Fruit fly (Drosophila melanogaster) whole organism, embryonic: ENCODE measurements around the gene CG16826.
A peak's percentile ranks its signal among the peaks of the same experiment; 100 is the strongest.

Source experiments
- Bdp1 ChIP-seq: fragments of 200-800 bp; sonication (Bioruptor generic); optimal IDR thresholded peaks from 3 replicates; lab custom pipeline; 2016; ENCODE audit warnings: missing biosample characterization, missing genetic modification characterization
- CG10267 ChIP-seq: fragments of 200-800 bp; sonication (Bioruptor generic); optimal IDR thresholded peaks from 2 replicates; lab custom pipeline; 2018; ENCODE audit warnings: missing biosample characterization, mild to moderate bottlenecking, missing genetic modification characterization, moderate library complexity
- CG12942 ChIP-seq: fragments of 200-800 bp; sonication (Bioruptor generic); optimal IDR thresholded peaks from 3 replicates; lab custom pipeline; 2016; ENCODE audit warnings: missing biosample characterization, missing genetic modification characterization
- CG15269 ChIP-seq: fragments of 200-800 bp; sonication (Bioruptor generic); optimal IDR thresholded peaks from 2 replicates; lab custom pipeline; 2018; ENCODE audit warnings: missing biosample characterization, mild to moderate bottlenecking, missing genetic modification characterization, moderate library complexity
- CG15514 ChIP-seq: fragments of 200-800 bp; sonication (Bioruptor generic); optimal IDR thresholded peaks from 3 replicates; lab custom pipeline; 2017; ENCODE audit warnings: missing biosample characterization, missing genetic modification characterization, mild to moderate bottlenecking, moderate library complexity, missing genetic modification reagents
- CG1602 ChIP-seq: fragments of 200-800 bp; sonication (Bioruptor generic); optimal IDR thresholded peaks from 3 replicates; lab custom pipeline; 2016; ENCODE audit warnings: missing biosample characterization, missing genetic modification characterization
- CG17568 ChIP-seq: fragments of 200-800 bp; sonication (Bioruptor generic); optimal IDR thresholded peaks from 2 replicates; lab custom pipeline; 2018; ENCODE audit warnings: missing biosample characterization, mild to moderate bottlenecking, missing genetic modification characterization, moderate library complexity
- CG2678 ChIP-seq: fragments of 200-800 bp; sonication (Bioruptor generic); optimal IDR thresholded peaks from 3 replicates; lab custom pipeline; 2019; ENCODE audit warnings: missing biosample characterization, mild to moderate bottlenecking, missing genetic modification characterization, moderate library complexity
- CG3838 ChIP-seq: fragments of 200-800 bp; sonication (Bioruptor generic); optimal IDR thresholded peaks from 3 replicates; lab custom pipeline; 2016; ENCODE audit warnings: missing biosample characterization, missing genetic modification characterization
- CG4617 ChIP-seq: fragments of 200-800 bp; sonication (Bioruptor generic); optimal IDR thresholded peaks from 3 replicates; lab custom pipeline; 2016; ENCODE audit warnings: missing biosample characterization, missing genetic modification characterization, borderline replicate concordance
- CG4730 ChIP-seq: fragments of 200-800 bp; sonication (Bioruptor generic); IDR thresholded peaks from 2 replicates; pipeline ENCODE4 v1.3.6; 2022; ENCODE audit warnings: missing biosample characterization, missing genetic modification characterization
- CG6254 ChIP-seq: fragments of 200-800 bp; sonication (Bioruptor generic); optimal IDR thresholded peaks from 3 replicates; lab custom pipeline; 2017; ENCODE audit warnings: mild to moderate bottlenecking, missing biosample characterization, missing genetic modification reagents, missing genetic modification characterization
- CG6689 ChIP-seq: fragments of 200-800 bp; sonication (Bioruptor generic); IDR thresholded peaks from 2 replicates; pipeline ENCODE4 v1.3.6; 2022; ENCODE audit warnings: missing biosample characterization, missing genetic modification characterization
- CG7271 ChIP-seq: fragments of 200-800 bp; sonication (Bioruptor generic); optimal IDR thresholded peaks from 2 replicates; lab custom pipeline; 2018; ENCODE audit warnings: missing biosample characterization, mild to moderate bottlenecking, missing genetic modification characterization, moderate library complexity
- CG9437 ChIP-seq: fragments of 200-800 bp; sonication (Bioruptor generic); optimal IDR thresholded peaks from 2 replicates; lab custom pipeline; 2018; ENCODE audit warnings: missing biosample characterization, mild to moderate bottlenecking, missing genetic modification characterization
- CG9817 ChIP-seq: fragments of 200-800 bp; sonication (Bioruptor generic); optimal IDR thresholded peaks from 2 replicates; lab custom pipeline; 2018; ENCODE audit warnings: missing biosample characterization, mild to moderate bottlenecking, missing genetic modification characterization, moderate library complexity
- Doc3 ChIP-seq: fragments of 200-800 bp; sonication (Bioruptor generic); IDR thresholded peaks from 3 replicates; pipeline ENCODE4 v1.3.6; 2022; ENCODE audit warnings: missing biosample characterization, missing genetic modification characterization; ENCODE audit not compliant: partially characterized antibody
- E2f1 ChIP-seq: fragments of 200-800 bp; sonication (Bioruptor generic); IDR thresholded peaks from 2 replicates; pipeline ENCODE4 v1.3.6; 2022; ENCODE audit warnings: missing biosample characterization, missing genetic modification characterization
- HLHmδ ChIP-seq: fragments of 200-800 bp; sonication (Bioruptor generic); optimal IDR thresholded peaks from 2 replicates; lab custom pipeline; 2018; ENCODE audit warnings: missing biosample characterization, mild to moderate bottlenecking, missing genetic modification characterization, moderate library complexity
- NfI ChIP-seq: fragments of 200-800 bp; sonication (Bioruptor generic); optimal IDR thresholded peaks from 3 replicates; lab custom pipeline; 2018; ENCODE audit warnings: missing biosample characterization, mild to moderate bottlenecking, missing genetic modification characterization, moderate library complexity
- aop ChIP-seq: fragments of 200-800 bp; sonication (Bioruptor generic); IDR thresholded peaks from 2 replicates; pipeline ENCODE4 v1.3.6; 2022; ENCODE audit warnings: missing biosample characterization, missing genetic modification characterization
- ap ChIP-seq: fragments of 200-800 bp; sonication (Bioruptor generic); IDR thresholded peaks from 2 replicates; pipeline ENCODE4 v1.3.6; 2022; ENCODE audit warnings: missing biosample characterization, missing genetic modification characterization
- bab2 ChIP-seq: fragments of 200-800 bp; sonication (Bioruptor generic); optimal IDR thresholded peaks from 2 replicates; lab custom pipeline; 2016; ENCODE audit warnings: missing biosample characterization, missing genetic modification characterization
- bcd ChIP-seq: fragments of 200-800 bp; sonication (Bioruptor generic); optimal IDR thresholded peaks from 2 replicates; lab custom pipeline; 2017; ENCODE audit warnings: missing biosample characterization, mild to moderate bottlenecking, missing genetic modification characterization
- br ChIP-seq: fragments of >200 bp; optimal IDR thresholded peaks from 2 replicates; lab custom pipeline; 2017
- chinmo ChIP-seq: fragments of 200-800 bp; sonication (Bioruptor generic); IDR thresholded peaks from 4 replicates; pipeline ENCODE4 v1.3.6; 2022; ENCODE audit warnings: missing biosample characterization, missing genetic modification characterization; ENCODE audit not compliant: partially characterized antibody
- croc ChIP-seq: fragments of 200-800 bp; sonication (Bioruptor generic); conservative IDR thresholded peaks from 3 replicates; pipeline ENCODE4 v1.3.6; 2022; ENCODE audit warnings: missing biosample characterization, missing genetic modification characterization
- crp ChIP-seq, 2 experiments: fragments of 200-800 bp; sonication (Bioruptor generic); optimal IDR thresholded peaks; 2 replicates in 1 of 2; 3 replicates in 1 of 2; lab custom pipeline; 2017; ENCODE audit warnings: missing biosample characterization in 2 of 2, missing genetic modification characterization in 2 of 2, mild to moderate bottlenecking in 1 of 2, moderate library complexity in 1 of 2
- ewg ChIP-seq: fragments of 200-800 bp; sonication (Bioruptor generic); optimal IDR thresholded peaks from 3 replicates; lab custom pipeline; 2017; ENCODE audit warnings: mild to moderate bottlenecking, missing biosample characterization, missing genetic modification reagents, missing genetic modification characterization
- fu2 ChIP-seq: fragments of 200-800 bp; sonication (Bioruptor generic); optimal IDR thresholded peaks from 2 replicates; lab custom pipeline; 2016; ENCODE audit warnings: missing biosample characterization, missing genetic modification characterization
- gcm2 ChIP-seq: fragments of 200-800 bp; sonication (Bioruptor generic); optimal IDR thresholded peaks from 2 replicates; lab custom pipeline; 2016; ENCODE audit warnings: missing biosample characterization, missing genetic modification characterization
- her ChIP-seq: fragments of 200-800 bp; sonication (Bioruptor generic); optimal IDR thresholded peaks from 2 replicates; lab custom pipeline; 2016; ENCODE audit warnings: missing biosample characterization, missing genetic modification characterization
- kay ChIP-seq: fragments of 200-800 bp; sonication (Bioruptor generic); optimal IDR thresholded peaks from 2 replicates; lab custom pipeline; 2016; ENCODE audit warnings: missing biosample characterization, missing genetic modification characterization
- ken ChIP-seq: fragments of 200-800 bp; sonication (Bioruptor generic); IDR thresholded peaks from 3 replicates; pipeline ENCODE4 v1.3.6; 2022; ENCODE audit warnings: missing biosample characterization, missing genetic modification characterization
- luna ChIP-seq: fragments of 200-800 bp; sonication (Bioruptor generic); optimal IDR thresholded peaks from 2 replicates; lab custom pipeline; 2016; ENCODE audit warnings: missing biosample characterization, missing genetic modification characterization
- mam ChIP-seq: fragments of 200-800 bp; sonication (Bioruptor generic); optimal IDR thresholded peaks from 3 replicates; lab custom pipeline; 2016; ENCODE audit warnings: missing biosample characterization, missing genetic modification characterization
- mirr ChIP-seq: fragments of 200-800 bp; sonication (Bioruptor generic); optimal IDR thresholded peaks from 3 replicates; lab custom pipeline; 2018; ENCODE audit warnings: missing biosample characterization, mild to moderate bottlenecking, missing genetic modification characterization
- nom ChIP-seq: fragments of 200-800 bp; sonication (Bioruptor generic); optimal IDR thresholded peaks from 2 replicates; lab custom pipeline; 2017; ENCODE audit warnings: missing biosample characterization, missing genetic modification characterization, mild to moderate bottlenecking, moderate library complexity, missing genetic modification reagents
- pnt ChIP-seq: fragments of 200-800 bp; sonication (Bioruptor generic); optimal IDR thresholded peaks from 3 replicates; lab custom pipeline; 2016; ENCODE audit warnings: missing biosample characterization, missing genetic modification characterization
- rib ChIP-seq: fragments of 200-800 bp; sonication (Bioruptor generic); IDR thresholded peaks from 2 replicates; pipeline ENCODE4 v1.3.6; 2022; ENCODE audit warnings: missing biosample characterization, missing genetic modification characterization
- run ChIP-seq: fragments of 200-800 bp; sonication (Bioruptor generic); optimal IDR thresholded peaks from 3 replicates; lab custom pipeline; 2018; ENCODE audit warnings: missing biosample characterization, mild to moderate bottlenecking, missing genetic modification characterization
- salm ChIP-seq: fragments of 200-800 bp; sonication (Bioruptor generic); optimal IDR thresholded peaks from 2 replicates; lab custom pipeline; 2018; ENCODE audit warnings: missing biosample characterization, mild to moderate bottlenecking, missing genetic modification characterization
- sc ChIP-seq, 3 experiments: fragments of >200 bp in 2 of 3; fragments of 200-800 bp in 1 of 3; sonication (Bioruptor generic) in 1 of 3; optimal IDR thresholded peaks; 2 replicates in 2 of 3; 3 replicates in 1 of 3; lab custom pipeline; 2017; ENCODE audit warnings: mild to moderate bottlenecking in 1 of 3, missing biosample characterization in 1 of 3, missing genetic modification characterization in 1 of 3, missing genetic modification reagents in 1 of 3
- schlank ChIP-seq: fragments of 200-800 bp; sonication (Bioruptor generic); optimal IDR thresholded peaks from 2 replicates; lab custom pipeline; 2018; ENCODE audit warnings: missing biosample characterization, mild to moderate bottlenecking, missing genetic modification characterization
- shn ChIP-seq: fragments of 200-800 bp; sonication (Bioruptor generic); optimal IDR thresholded peaks from 3 replicates; lab custom pipeline; 2016; ENCODE audit warnings: missing biosample characterization, missing genetic modification characterization
- sisA ChIP-seq: fragments of 200-800 bp; sonication (Bioruptor generic); IDR thresholded peaks from 2 replicates; pipeline ENCODE4 v1.3.6; 2022; ENCODE audit warnings: missing biosample characterization, missing genetic modification characterization
- ssp ChIP-seq: fragments of 200-800 bp; sonication (Bioruptor generic); IDR thresholded peaks from 2 replicates; pipeline ENCODE4 v1.3.6; 2022; ENCODE audit warnings: missing biosample characterization, missing genetic modification characterization
- tap ChIP-seq: fragments of 200-800 bp; optimal IDR thresholded peaks from 3 replicates; lab custom pipeline; 2019; ENCODE audit warnings: missing biosample characterization, mild to moderate bottlenecking, missing genetic modification characterization, moderate library complexity
- tio ChIP-seq: fragments of 200-800 bp; sonication (Bioruptor generic); optimal IDR thresholded peaks from 2 replicates; lab custom pipeline; 2017; ENCODE audit warnings: missing biosample characterization, missing genetic modification characterization, inconsistent platforms
- vfl ChIP-seq: fragments of 200-800 bp; sonication (Bioruptor generic); optimal IDR thresholded peaks from 2 replicates; lab custom pipeline; 2016; ENCODE audit warnings: missing biosample characterization, missing genetic modification characterization

The CG16826 gene

DNA sequence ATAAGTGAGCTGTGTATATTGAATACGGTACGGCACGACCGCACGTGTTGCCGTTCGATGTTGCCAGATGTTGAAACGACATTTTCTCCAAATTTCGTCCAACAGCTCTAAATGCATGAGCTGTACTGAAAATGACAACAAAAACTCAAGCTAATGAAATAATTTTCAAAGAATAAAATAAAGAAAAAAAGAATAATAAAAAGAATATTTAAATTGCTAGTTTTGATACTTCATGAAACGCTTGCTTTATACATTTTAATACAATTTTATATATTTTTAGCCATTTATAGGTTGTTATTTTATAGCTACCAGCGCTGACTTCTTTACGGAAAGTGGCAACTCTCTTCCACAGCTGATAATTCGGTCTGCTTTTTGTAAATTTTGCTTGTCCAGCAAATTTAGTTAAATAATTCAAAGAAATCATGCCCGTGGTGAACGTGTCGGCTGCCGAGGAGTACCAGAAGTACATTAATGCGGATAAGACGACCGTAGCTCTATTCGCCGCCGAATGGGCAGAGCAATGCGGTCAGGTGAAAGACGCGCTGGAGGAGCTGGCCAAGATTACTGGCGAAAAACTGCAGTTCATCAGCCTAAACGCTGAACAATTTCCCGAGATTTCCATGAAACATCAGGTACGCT is 18.7 kb downstream of the CG16826 start, which contains the start of the genes Nnp-1 and Grx3 (continued):
- peak; percentile 65 for TF ChIP-seq CG15514 (GFP tag; lab: Kevin White, UChicago)
- TF ChIP-seq E2f1 (GFP tag; lab: Robert Waterston, UW): 0 out of 2 replicates have a peak, but pooled peaks have one; percentile 24
- no peak for TF ChIP-seq salm
- no peak for TF ChIP-seq mirr (GFP tag; lab: Kevin White, UChicago)
- TF ChIP-seq vfl (GFP tag; lab: Kevin White, UChicago): no peak
- no peak for TF ChIP-seq bab2 (GFP tag; lab: Kevin White, UChicago)
- TF ChIP-seq CG7271: no peak
- TF ChIP-seq CG10267 (tag; lab: Kevin White, UChicago): peak; percentile 72
- peak; percentile 59 for TF ChIP-seq NfI (GFP tag; lab: Kevin White, UChicago)
- TF ChIP-seq luna: no peak
- peak; percentile 19; the same call in 1 of the 2 replicates for TF ChIP-seq sisA (GFP tag; lab: Robert Waterston, UW)
- TF ChIP-seq CG6689 (GFP tag; lab: Robert Waterston, UW): peak; percentile 49
- TF ChIP-seq CG3838: no peak
- no peak for TF ChIP-seq Doc3
- TF ChIP-seq br: no peak
- no peak for TF ChIP-seq CG17568 (GFP tag; lab: Kevin White, UChicago)
- no peak for TF ChIP-seq HLHmδ (GFP tag; lab: Kevin White, UChicago)
- TF ChIP-seq CG2678 (tag; lab: Kevin White, UChicago): no peak
- TF ChIP-seq aop (GFP tag; lab: Robert Waterston, UW): no peak
- TF ChIP-seq tio: no peak
- TF ChIP-seq ewg (GFP tag; lab: Kevin White, UChicago): peak; percentile 24
- peak; percentile 5 for TF ChIP-seq CG6254 (GFP tag; lab: Kevin White, UChicago)
- TF ChIP-seq ken: no peak
- TF ChIP-seq croc (GFP tag; lab: Robert Waterston, UW): no peak; the same call in 2 of the 3 replicates
- peak; percentile 60 for TF ChIP-seq CG9437 (GFP tag; lab: Kevin White, UChicago)
- TF ChIP-seq CG15269: no peak
- no peak for TF ChIP-seq shn
- TF ChIP-seq CG1602 (GFP tag; lab: Kevin White, UChicago): peak; percentile 22
- peak; percentile 62 for TF ChIP-seq CG4617 (GFP tag; lab: Kevin White, UChicago)
- no peak for TF ChIP-seq nom (GFP tag; lab: Kevin White, UChicago)
- no peak for TF ChIP-seq tap (tag; lab: Kevin White, UChicago)
- TF ChIP-seq rib (GFP tag; lab: Robert Waterston, UW): no peak
- peak; percentile 73 for TF ChIP-seq CG9817
- no peak for TF ChIP-seq run (tag; lab: Kevin White, UChicago)
- TF ChIP-seq kay (GFP tag; lab: Kevin White, UChicago): no peak
- TF ChIP-seq Bdp1 (GFP tag; lab: Kevin White, UChicago): peak; percentile 52
- TF ChIP-seq pnt (GFP tag; lab: Kevin White, UChicago): no peak
- TF ChIP-seq her: peak; percentile 33
- no peak for TF ChIP-seq sc (optimal IDR thresholded peaks at IDR 0.05; lab: Kevin White, UChicago)
- no peak for TF ChIP-seq sc (GFP tag; optimal IDR thresholded peaks at IDR 0.05; lab: Kevin White, UChicago)
- TF ChIP-seq fu2 (GFP tag; lab: Kevin White, UChicago): no peak
- peak; percentile 64 to 91 for TF ChIP-seq crp (GFP tag; optimal IDR thresholded peaks at IDR 0.05; lab: Kevin White, UChicago)
- no peak for TF ChIP-seq CG4730
- peak; percentile 27 for TF ChIP-seq CG12942 (GFP tag; lab: Kevin White, UChicago)
- TF ChIP-seq schlank (tag; lab: Kevin White, UChicago): no peak
- TF ChIP-seq bcd (GFP tag; lab: Kevin White, UChicago): peak; percentile 45
- TF ChIP-seq ssp (GFP tag; lab: Robert Waterston, UW): peak; percentile 86
- TF ChIP-seq chinmo (GFP tag; lab: Robert Waterston, UW): no peak
- peak; percentile 33 for TF ChIP-seq mam (GFP tag; lab: Kevin White, UChicago)
- TF ChIP-seq ap (GFP tag; lab: Robert Waterston, UW): no peak
- TF ChIP-seq gcm2 (GFP tag; lab: Kevin White, UChicago): no peak
